Worm (Caenorhabditis elegans) whole organism, L2 larva: ENCODE measurements around the gene klo-1.

Experiments used
- C34F6.9 ChIP-seq: fragments of 150-350 bp; optimal IDR thresholded peaks from 2 replicates; lab custom pipeline; 2014; ENCODE audit warnings: missing biosample characterization, missing genetic modification characterization
- F13H6.1 ChIP-seq: sonication (generic microtip); optimal IDR thresholded peaks from 2 replicates; lab custom pipeline; 2016; ENCODE audit warnings: missing genetic modification characterization, missing compliant biosample characterization
- Y55F3AM.14 ChIP-seq: fragments of 200-800 bp; sonication (Bioruptor generic); optimal IDR thresholded peaks from 2 replicates; lab custom pipeline; 2018; ENCODE audit warnings: mild to moderate bottlenecking, missing genetic modification characterization, missing compliant biosample characterization
- ZK546.5 ChIP-seq: sonication (generic microtip); optimal IDR thresholded peaks from 2 replicates; lab custom pipeline; 2017; ENCODE audit warnings: missing biosample characterization, missing genetic modification characterization
- alr-1 ChIP-seq: fragments of 150-350 bp; optimal IDR thresholded peaks from 2 replicates; lab custom pipeline; 2014; ENCODE audit warnings: missing biosample characterization, missing genetic modification characterization
- aly-2 ChIP-seq: fragments of 150-350 bp; optimal IDR thresholded peaks from 2 replicates; lab custom pipeline; 2014; ENCODE audit warnings: missing biosample characterization, missing genetic modification characterization
- ama-1 ChIP-seq: fragments of 150-350 bp; optimal IDR thresholded peaks from 2 replicates; lab custom pipeline; 2018; ENCODE audit warnings: inconsistent platforms
- ceh-16 ChIP-seq: fragments of 150-350 bp; optimal IDR thresholded peaks from 2 replicates; lab custom pipeline; 2014; ENCODE audit warnings: missing biosample characterization, missing genetic modification characterization
- crh-2 ChIP-seq: sonication (generic microtip); optimal IDR thresholded peaks from 2 replicates; lab custom pipeline; 2017; ENCODE audit warnings: missing biosample characterization, missing genetic modification characterization
- egl-27 ChIP-seq: sonication (generic microtip); optimal IDR thresholded peaks from 3 replicates; lab custom pipeline; 2017; ENCODE audit warnings: missing biosample characterization, missing genetic modification reagents, missing genetic modification characterization
- fos-1 ChIP-seq: fragments of 150-350 bp; optimal IDR thresholded peaks from 2 replicates; lab custom pipeline; 2014; ENCODE audit warnings: missing biosample characterization, missing genetic modification characterization
- gmeb-1 ChIP-seq: fragments of 150-350 bp; optimal IDR thresholded peaks from 2 replicates; lab custom pipeline; 2014; ENCODE audit warnings: missing biosample characterization, missing genetic modification characterization
- lin-11 ChIP-seq: fragments of 150-350 bp; sonication (generic microtip); optimal IDR thresholded peaks from 2 replicates; lab custom pipeline; 2014; ENCODE audit warnings: missing biosample characterization, missing genetic modification characterization, inconsistent platforms, mixed read lengths
- lin-13 ChIP-seq: fragments of 150-350 bp; optimal IDR thresholded peaks from 2 replicates; lab custom pipeline; 2014; ENCODE audit warnings: missing biosample characterization, missing genetic modification reagents, missing genetic modification characterization
- lin-39 ChIP-seq: fragments of 150-350 bp; optimal IDR thresholded peaks from 2 replicates; lab custom pipeline; 2014; ENCODE audit warnings: missing biosample characterization, missing genetic modification reagents, missing genetic modification characterization
- lsy-2 ChIP-seq, 2 experiments: fragments of 150-350 bp in 1 of 2; sonication (generic microtip) in 1 of 2; optimal IDR thresholded peaks; 2 replicates each; lab custom pipeline; 2014 to 2017; ENCODE audit warnings: missing biosample characterization in 2 of 2, missing genetic modification characterization in 2 of 2
- mab-5 ChIP-seq: fragments of 150-350 bp; optimal IDR thresholded peaks from 2 replicates; lab custom pipeline; 2014; ENCODE audit warnings: missing biosample characterization, missing genetic modification characterization
- mdl-1 ChIP-seq, 2 experiments: fragments of 150-350 bp in 1 of 2; sonication (generic microtip) in 1 of 2; optimal IDR thresholded peaks; 2 replicates each; lab custom pipeline; 2017; ENCODE audit warnings: missing biosample characterization in 2 of 2, missing genetic modification characterization in 2 of 2
- nhr-10 ChIP-seq: sonication (generic microtip); optimal IDR thresholded peaks from 2 replicates; lab custom pipeline; 2017; ENCODE audit warnings: missing biosample characterization, missing genetic modification characterization
- nhr-12 ChIP-seq: fragments of 150-350 bp; optimal IDR thresholded peaks from 2 replicates; lab custom pipeline; 2014; ENCODE audit warnings: missing biosample characterization, missing genetic modification characterization
- nhr-129 ChIP-seq: fragments of 150-350 bp; optimal IDR thresholded peaks from 2 replicates; lab custom pipeline; 2014; ENCODE audit warnings: missing biosample characterization, missing genetic modification characterization
- nhr-21 ChIP-seq: fragments of 150-350 bp; optimal IDR thresholded peaks from 2 replicates; lab custom pipeline; 2014; ENCODE audit warnings: missing biosample characterization, missing genetic modification characterization
- nhr-23 ChIP-seq: fragments of 150-350 bp; optimal IDR thresholded peaks from 2 replicates; lab custom pipeline; 2014; ENCODE audit warnings: missing biosample characterization, missing genetic modification reagents, missing genetic modification characterization
- nhr-237 ChIP-seq: fragments of 150-350 bp; optimal IDR thresholded peaks from 2 replicates; lab custom pipeline; 2014; ENCODE audit warnings: missing biosample characterization, missing genetic modification characterization
- nhr-25 ChIP-seq: fragments of 150-350 bp; sonication (generic microtip); optimal IDR thresholded peaks from 3 replicates; lab custom pipeline; 2014; ENCODE audit warnings: missing biosample characterization, missing genetic modification characterization
- nhr-6 ChIP-seq: fragments of 150-350 bp; optimal IDR thresholded peaks from 2 replicates; lab custom pipeline; 2014; ENCODE audit warnings: missing biosample characterization, missing genetic modification characterization
- nhr-77 ChIP-seq: fragments of 150-350 bp; optimal IDR thresholded peaks from 2 replicates; lab custom pipeline; 2014; ENCODE audit warnings: missing biosample characterization, missing genetic modification characterization
- peb-1 ChIP-seq: fragments of 150-350 bp; optimal IDR thresholded peaks from 2 replicates; lab custom pipeline; 2014; ENCODE audit warnings: missing biosample characterization, missing genetic modification characterization
- sem-4 ChIP-seq: fragments of 150-350 bp; optimal IDR thresholded peaks from 2 replicates; lab custom pipeline; 2014; ENCODE audit warnings: missing biosample characterization, missing genetic modification reagents, missing genetic modification characterization
- skn-1 ChIP-seq: sonication (generic microtip); optimal IDR thresholded peaks from 2 replicates; lab custom pipeline; 2017; ENCODE audit warnings: missing biosample characterization, missing genetic modification characterization
- sma-3 ChIP-seq: sonication (generic microtip); optimal IDR thresholded peaks from 2 replicates; lab custom pipeline; 2016; ENCODE audit warnings: missing genetic modification reagents, missing genetic modification characterization, missing compliant biosample characterization
- sma-9 ChIP-seq, 2 experiments: fragments of 150-350 bp in 1 of 2; sonication (generic microtip) in 1 of 2; optimal IDR thresholded peaks; 2 replicates each; lab custom pipeline; 2014 to 2016; ENCODE audit warnings: missing genetic modification characterization in 2 of 2, mild to moderate bottlenecking in 1 of 2, missing biosample characterization in 1 of 2, missing compliant biosample characterization in 1 of 2, missing genetic modification reagents in 1 of 2, moderate library complexity in 1 of 2
- snpc-4 ChIP-seq: fragments of 150-350 bp; optimal IDR thresholded peaks from 2 replicates; lab custom pipeline; 2014; ENCODE audit warnings: missing biosample characterization, missing genetic modification characterization
- unc-39 ChIP-seq: fragments of 150-350 bp; optimal IDR thresholded peaks from 2 replicates; lab custom pipeline; 2014; ENCODE audit warnings: missing biosample characterization, missing genetic modification characterization
- unc-55 ChIP-seq: fragments of 150-350 bp; sonication (generic microtip); optimal IDR thresholded peaks from 3 replicates; lab custom pipeline; 2014; ENCODE audit warnings: missing biosample characterization, missing genetic modification reagents, missing genetic modification characterization
- unc-62 ChIP-seq: fragments of 150-350 bp; optimal IDR thresholded peaks from 2 replicates; lab custom pipeline; 2014; ENCODE audit warnings: missing biosample characterization, missing genetic modification reagents, missing genetic modification characterization
- ztf-1 ChIP-seq: fragments of 200-800 bp; sonication (Bioruptor generic); conservative IDR thresholded peaks from 2 replicates; pipeline ENCODE4 v1.3.6; 2022; ENCODE audit warnings: missing genetic modification characterization, missing compliant biosample characterization

Gene klo-1

DNA sequence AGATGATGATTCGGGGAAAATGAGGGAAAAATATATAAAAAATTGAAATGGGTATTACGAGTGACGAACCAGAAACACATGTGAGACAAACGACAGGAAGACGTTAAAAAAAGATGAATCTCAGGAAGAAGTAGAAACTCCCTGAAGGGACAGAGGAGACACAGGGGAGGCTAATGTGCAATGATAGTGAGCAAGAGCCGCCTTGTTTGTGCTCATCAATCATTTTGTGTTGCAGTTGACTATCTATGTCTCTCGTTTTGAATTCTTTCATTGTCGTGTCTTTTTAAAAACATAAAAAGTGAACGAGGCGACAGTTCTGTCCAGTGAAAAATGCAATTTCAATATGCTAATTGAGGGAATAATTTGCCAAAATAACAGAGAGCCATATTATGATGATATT lies 23.1 kb downstream of the klo-1 start:
- no peak for TF ChIP-seq egl-27
- TF ChIP-seq unc-55 (GFP tag; lab: Kevin White, UChicago) = peak; percentile 32
- peak; percentile 64 for TF ChIP-seq mab-5 (tag; lab: Kevin White, UChicago)
- no peak for TF ChIP-seq peb-1 (tag; lab: Kevin White, UChicago)
- TF ChIP-seq unc-39 (tag; lab: Kevin White, UChicago) = no peak
- no peak for TF ChIP-seq ZK546.5 (tag; lab: Kevin White, UChicago)
- no peak for TF ChIP-seq crh-2
- TF ChIP-seq nhr-237 (tag; lab: Kevin White, UChicago) = no peak
- no peak for TF ChIP-seq nhr-25 (tag; lab: Kevin White, UChicago)
- no peak for TF ChIP-seq nhr-10 (tag; lab: Kevin White, UChicago)

DNA sequence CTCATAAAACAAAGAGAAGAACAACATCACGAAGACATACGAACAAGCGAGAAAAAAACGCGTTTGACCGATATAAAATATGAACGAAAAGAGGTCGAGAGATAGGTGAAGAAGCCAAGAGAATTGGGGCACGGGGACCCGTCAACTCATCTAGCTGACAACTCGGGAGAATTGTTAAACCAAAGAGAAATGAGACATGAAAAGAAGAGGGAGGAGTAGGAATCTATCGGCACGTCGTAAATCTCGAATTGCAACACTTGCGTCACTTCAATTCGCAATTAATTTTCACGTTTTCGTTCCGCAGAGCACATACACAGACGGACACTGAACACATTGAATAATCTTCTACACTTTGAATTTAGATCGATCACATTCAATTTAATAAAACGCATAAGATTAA lies 24.5 kb downstream of the klo-1 start:
- TF ChIP-seq F13H6.1 (tag; lab: Kevin White, UChicago) (peak; percentile 24), nhr-6 (tag; lab: Kevin White, UChicago) (no peak), lsy-2 (tag; optimal IDR thresholded peaks at IDR 0.05; lab: Kevin White, UChicago) (peak in 1 of 2 experiments; percentile 20), mab-5 (tag; lab: Kevin White, UChicago) (peak; percentile 48)

DNA sequence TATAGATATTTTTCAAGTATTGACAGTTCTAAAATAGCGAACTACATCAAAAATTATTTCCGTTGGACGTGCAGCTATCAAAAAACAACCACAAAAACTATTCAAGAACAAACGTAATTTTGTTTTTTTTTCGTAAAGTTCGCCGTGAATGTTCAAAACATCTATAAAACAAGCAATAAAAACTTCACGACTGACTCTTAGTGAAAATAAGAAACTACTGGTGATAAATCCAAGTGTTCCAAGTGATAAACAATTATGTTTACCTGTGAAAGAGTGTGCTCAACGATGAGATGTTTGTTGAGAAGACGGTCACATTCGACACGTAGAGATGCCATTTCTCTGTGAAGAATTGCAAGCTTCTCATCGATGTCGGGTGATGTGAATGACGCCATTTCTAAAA lies 25.2 kb downstream of the klo-1 start, which contains the start of gene C50F7.6:
C50F7.6 (minus strand) TSS at position 394 of the 400 bp plus-strand sequence.
- no peak for TF ChIP-seq nhr-21 (tag; lab: Kevin White, UChicago)

- no peak for TF ChIP-seq ZK546.5 (tag; lab: Kevin White, UChicago)
- TF ChIP-seq unc-39 (tag; lab: Kevin White, UChicago) = no peak
- no peak for TF ChIP-seq unc-62 (GFP tag; lab: Kevin White, UChicago)
- no peak for TF ChIP-seq nhr-12 (tag; lab: Kevin White, UChicago)
- no peak for TF ChIP-seq lin-11 (tag; lab: Kevin White, UChicago)
- TF ChIP-seq, all 48 proteins: peak for 0
Observed at ce11 chrIV:7717916-7718315, 30.1 kb downstream of the klo-1 start, which contains the start of gene F33D4.6. TSS of gene F33D4.6 (minus strand) at chrIV:7718016.

- TF ChIP-seq nhr-25 (tag; lab: Kevin White, UChicago) = no peak
- no peak for TF ChIP-seq nhr-6 (tag; lab: Kevin White, UChicago)
- no peak for TF ChIP-seq skn-1 (tag; lab: Kevin White, UChicago)
- no peak for TF ChIP-seq snpc-4 (tag; lab: Kevin White, UChicago)
- no peak for TF ChIP-seq ztf-1 (GFP tag; lab: Robert Waterston, UW)
- TF ChIP-seq nhr-237 (tag; lab: Kevin White, UChicago) = no peak
- no peak for TF ChIP-seq alr-1
- no peak for TF ChIP-seq Y55F3AM.14
Observed at ce11 chrIV:7712252-7712651, 35.8 kb downstream of the klo-1 start.

ce11 chrIV:7710824-7711223 lies 37.2 kb downstream of the klo-1 start, which contains the start of gene nhr-8:
TSS of gene nhr-8 (plus strand) at chrIV:7710983.
- TF ChIP-seq lsy-2 (tag; optimal IDR thresholded peaks at IDR 0.05; lab: Kevin White, UChicago) (no peak), nhr-129 (tag; lab: Kevin White, UChicago) (peak; percentile 12), nhr-21 (tag; lab: Kevin White, UChicago) (no peak), crh-2 (peak; percentile 49), sem-4 (tag; lab: Kevin White, UChicago) (no peak), sma-9 (GFP tag; optimal IDR thresholded peaks at IDR 0.05; lab: Kevin White, UChicago) (peak; percentile 62), sma-9 (tag; optimal IDR thresholded peaks at IDR 0.05; lab: Kevin White, UChicago) (no peak), aly-2 (tag; lab: Kevin White, UChicago) (no peak), nhr-23 (tag; lab: Kevin White, UChicago) (no peak), fos-1 (tag; lab: Kevin White, UChicago) (peak; percentile 99), ama-1 (no peak), mdl-1 (tag; optimal IDR thresholded peaks at IDR 0.05; lab: Kevin White, UChicago) (no peak)

DNA sequence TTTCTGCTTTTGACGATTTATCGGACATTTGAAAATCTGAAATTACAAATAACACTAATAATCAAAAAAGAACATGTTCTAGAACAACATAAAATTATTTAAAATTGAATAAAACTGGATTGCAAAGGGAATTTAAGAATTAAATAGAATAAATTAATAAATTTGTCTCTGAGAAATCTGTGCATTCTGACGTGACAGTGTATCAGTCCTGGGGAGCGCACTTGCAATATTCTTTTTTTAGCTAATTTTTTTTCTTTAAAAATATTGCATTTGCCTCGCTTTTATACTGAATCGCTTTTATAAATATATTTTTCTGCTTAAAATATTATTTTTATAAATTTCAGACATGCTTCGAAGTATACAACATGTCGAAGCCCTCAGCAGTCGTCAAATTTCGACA lies 38.3 kb downstream of the klo-1 start, which contains the start of the genes mrpl-1, emc-6 and mrps-24:
mrpl-1 (minus strand) TSS at position 1 of the 400 bp plus-strand sequence.
emc-6 (minus strand) TSS at position 36 of the 400 bp plus-strand sequence.
mrps-24 (plus strand) TSS at position 345 of the 400 bp plus-strand sequence.
- TF ChIP-seq gmeb-1 (peak; percentile 63), nhr-77 (tag; lab: Kevin White, UChicago) (no peak), mab-5 (tag; lab: Kevin White, UChicago) (peak; percentile 29), snpc-4 (tag; lab: Kevin White, UChicago) (peak; percentile 45), fos-1 (tag; lab: Kevin White, UChicago) (peak; percentile 51), sma-3 (GFP tag; lab: Kevin White, UChicago) (peak; percentile 48), ceh-16 (tag; lab: Kevin White, UChicago) (no peak), nhr-129 (tag; lab: Kevin White, UChicago) (peak; percentile 13), nhr-25 (tag; lab: Kevin White, UChicago) (peak; percentile 50), unc-55 (GFP tag; lab: Kevin White, UChicago) (peak; percentile 89), crh-2 (peak; percentile 73), lsy-2 (tag; optimal IDR thresholded peaks at IDR 0.05; lab: Kevin White, UChicago) (peak; percentile 48 to 83), C34F6.9 (tag; lab: Kevin White, UChicago) (peak; percentile 82), lin-13 (GFP tag; lab: Kevin White, UChicago) (peak; percentile 58), peb-1 (tag; lab: Kevin White, UChicago) (no peak), sem-4 (tag; lab: Kevin White, UChicago) (peak; percentile 91), sma-9 (GFP tag; optimal IDR thresholded peaks at IDR 0.05; lab: Kevin White, UChicago) (peak; percentile 43), sma-9 (tag; optimal IDR thresholded peaks at IDR 0.05; lab: Kevin White, UChicago) (no peak), lin-39 (tag; lab: Kevin White, UChicago) (no peak), ztf-1 (GFP tag; lab: Robert Waterston, UW) (no peak), ama-1 (no peak), nhr-12 (tag; lab: Kevin White, UChicago) (no peak), skn-1 (tag; lab: Kevin White, UChicago) (peak; percentile 56), F13H6.1 (tag; lab: Kevin White, UChicago) (peak; percentile 44)
